Worm (Caenorhabditis elegans): ENCODE results near the gene E02H1.6.

- no peak for TF ChIP-seq ama-1 (optimal IDR thresholded peaks at IDR 0.05)
- no peak for TF ChIP-seq tbx-11 (GFP tag; IDR thresholded peaks at IDR 0.05)
- TF ChIP-seq ceh-36 (tag; optimal IDR thresholded peaks at IDR 0.05), result no peak
- TF ChIP-seq sea-1 (GFP tag; conservative IDR thresholded peaks at IDR 0.05), result no peak
- no peak for TF ChIP-seq pes-1 (GFP tag; IDR thresholded peaks at IDR 0.05)
- TF ChIP-seq ets-7 (tag; optimal IDR thresholded peaks at IDR 0.05), result no peak
- TF ChIP-seq tbx-37 (GFP tag; conservative IDR thresholded peaks at IDR 0.05), result no peak
- no peak for TF ChIP-seq hnd-1 (tag; optimal IDR thresholded peaks at IDR 0.05)
- TF ChIP-seq aly-1 (tag; optimal IDR thresholded peaks at IDR 0.05), result no peak
- no peak for TF ChIP-seq F13C5.2 (tag; optimal IDR thresholded peaks at IDR 0.05)
Observed at ce11 chrII:9614728-9615127, 18.2 kb downstream of the E02H1.6 start, which contains the start of gene hlh-6.
